Worm (Caenorhabditis elegans): ENCODE measurements around the gene srx-130.

srx-130 gene

ce11 chrV:13822752-13823151 lies 20.5 kb upstream of the srx-130 start, which contains the start of gene hpo-31:
Gene hpo-31, plus strand, starts transcription at chrV:13823052.
- TF ChIP-seq egl-18 (GFP tag; IDR thresholded peaks at IDR 0.05): no peak
- TF ChIP-seq ztf-18 (tag; optimal IDR thresholded peaks at IDR 0.05): no peak
- no peak for TF ChIP-seq bed-1 (GFP tag; IDR thresholded peaks at IDR 0.05)
- TF ChIP-seq ceh-100 (GFP tag; IDR thresholded peaks at IDR 0.05): no peak
- TF ChIP-seq F39B2.1 (GFP tag; IDR thresholded peaks at IDR 0.05): no peak
- TF ChIP-seq cebp-2 (GFP tag; IDR thresholded peaks at IDR 0.05): no peak
- TF ChIP-seq ztf-22 (GFP tag; optimal IDR thresholded peaks at IDR 0.05): no peak
- TF ChIP-seq rec-8 (tag; optimal IDR thresholded peaks at IDR 0.05): no peak
- TF ChIP-seq snpc-1.1 (tag; optimal IDR thresholded peaks at IDR 0.05; ENCODE audit: insufficient read depth): no peak
- TF ChIP-seq attf-5 (GFP tag; optimal IDR thresholded peaks at IDR 0.05): no peak

DNA sequence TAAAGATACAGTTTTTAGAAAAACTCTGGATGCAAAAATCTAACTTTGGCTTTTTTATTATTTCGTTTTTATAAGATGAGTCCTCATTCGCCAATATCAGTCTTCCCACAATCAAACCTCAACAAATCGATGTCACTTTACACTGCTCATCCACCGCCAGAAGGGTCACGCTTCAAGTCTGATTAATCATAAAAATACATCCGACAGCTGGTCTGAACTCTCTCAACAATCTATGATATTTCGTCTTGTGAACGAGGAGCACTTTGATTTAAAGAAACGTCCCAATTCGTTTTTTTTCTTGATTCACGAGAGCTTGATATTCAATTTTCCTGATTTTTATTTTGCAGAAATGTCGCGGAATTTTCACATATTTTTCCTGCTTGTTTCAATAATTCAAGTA lies 15.3 kb upstream of the srx-130 start, which contains the start of gene nrf-5:
TSS of gene nrf-5 (plus strand) at position 348 of the 400 bp plus-strand sequence.
- TF ChIP-seq K12H6.12 (tag; optimal IDR thresholded peaks at IDR 0.05) (no peak), ceh-40 (GFP tag; IDR thresholded peaks at IDR 0.05) (no peak), cebp-1 (GFP tag; IDR thresholded peaks at IDR 0.05) (no peak), cebp-1 (tag; optimal IDR thresholded peaks at IDR 0.05) (no peak), F37B4.10 (GFP tag; IDR thresholded peaks at IDR 0.05) (no peak), let-607 (tag; optimal IDR thresholded peaks at IDR 0.05) (no peak), hlh-12 (tag; optimal IDR thresholded peaks at IDR 0.05) (no peak), B0336.3 (GFP tag; IDR thresholded peaks at IDR 0.05) (no peak)

DNA sequence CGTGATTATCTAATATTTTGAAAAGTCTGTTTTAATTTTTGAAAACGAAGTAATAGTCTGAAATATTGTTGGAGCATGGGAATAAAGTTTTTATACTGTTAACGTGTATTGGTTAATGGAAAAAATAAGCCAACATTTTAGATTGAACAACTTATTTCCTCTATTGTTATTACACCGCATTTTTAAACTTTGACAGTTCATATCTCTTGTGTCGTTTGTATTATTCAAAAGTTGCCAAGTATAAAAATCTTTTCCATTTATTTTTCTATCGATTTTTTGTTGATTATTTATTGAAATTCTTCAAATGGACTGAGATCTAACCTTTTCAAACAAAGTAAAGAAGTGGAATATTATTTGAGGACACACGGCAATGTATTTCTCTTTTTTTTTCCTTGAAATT lies 12.4 kb upstream of the srx-130 start, which contains the start of gene str-165:
TSS of gene str-165 (plus strand) at position 301 of the 400 bp plus-strand sequence.
- TF ChIP-seq F39B2.1 (GFP tag; IDR thresholded peaks at IDR 0.05): no peak
- TF ChIP-seq hmg-20 (GFP tag; IDR thresholded peaks at IDR 0.05): no peak
- no peak for TF ChIP-seq akir-1 (GFP tag; optimal IDR thresholded peaks at IDR 0.05)

DNA sequence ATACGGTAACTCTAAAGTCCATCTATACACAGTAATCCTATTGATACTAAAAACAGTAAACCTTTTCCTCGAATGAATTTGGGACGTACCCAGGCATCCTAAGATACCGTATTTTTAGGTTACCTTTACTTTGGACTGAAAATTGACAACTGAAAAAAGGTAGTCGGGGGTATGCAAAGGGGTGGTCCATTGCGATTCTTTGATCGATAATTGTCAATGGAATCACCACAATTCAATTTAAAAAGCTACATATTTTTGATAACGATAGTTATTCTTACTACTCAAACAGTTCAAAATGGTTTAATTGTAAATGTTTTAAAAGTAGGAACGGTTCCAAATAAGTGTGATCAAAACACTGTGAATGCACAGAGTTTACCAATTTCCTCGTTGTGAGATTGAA lies 9.3 kb upstream of the srx-130 start, which contains the start of gene srx-129:
TSS of gene srx-129 (plus strand) at position 301 of the 400 bp plus-strand sequence.
- no peak for TF ChIP-seq attf-5 (GFP tag; optimal IDR thresholded peaks at IDR 0.05)
- TF ChIP-seq unc-62 (GFP tag; optimal IDR thresholded peaks at IDR 0.05): no peak
- TF ChIP-seq B0035.1 (tag; optimal IDR thresholded peaks at IDR 0.05): no peak
- TF ChIP-seq tbp1 (GFP tag; optimal IDR thresholded peaks at IDR 0.05): no peak
- TF ChIP-seq C06A6.2 (GFP tag; conservative IDR thresholded peaks at IDR 0.05): no peak
- TF ChIP-seq tbx-9 (tag; optimal IDR thresholded peaks at IDR 0.05; ENCODE audit: borderline replicate concordance): no peak
- no peak for TF ChIP-seq ceh-79 (tag; optimal IDR thresholded peaks at IDR 0.05)
- TF ChIP-seq mes-4 (tag; optimal IDR thresholded peaks at IDR 0.05): no peak
- TF ChIP-seq egl-44 (GFP tag; IDR thresholded peaks at IDR 0.05): no peak
- TF ChIP-seq F39B2.1 (GFP tag; IDR thresholded peaks at IDR 0.05): no peak
- no peak for TF ChIP-seq chd-7 (tag; optimal IDR thresholded peaks at IDR 0.05)
- no peak for TF ChIP-seq F22D6.2 (tag; optimal IDR thresholded peaks at IDR 0.05)
- no peak for TF ChIP-seq bed-1 (GFP tag; IDR thresholded peaks at IDR 0.05)
- no peak for TF ChIP-seq him-1 (tag; optimal IDR thresholded peaks at IDR 0.05)

ce11 chrV:13837173-13837572 lies 6.1 kb upstream of the srx-130 start, which contains the start of gene srx-128:
Gene srx-128, plus strand, starts transcription at chrV:13837473.
- TF ChIP-seq hlh-12 (tag; optimal IDR thresholded peaks at IDR 0.05): no peak
- TF ChIP-seq athp-1 (tag; optimal IDR thresholded peaks at IDR 0.05): no peak
- TF ChIP-seq T26A5.8 (tag; optimal IDR thresholded peaks at IDR 0.05): no peak
- TF ChIP-seq F52B5.7 (tag; optimal IDR thresholded peaks at IDR 0.05): no peak
